Worm (Caenorhabditis elegans) whole organism, L1 larva: ENCODE results near the gene ech-1.1.
"Not testable (repeated sequence)": the region's sequence is repeated elsewhere in the genome, so short reads cannot be mapped to it uniquely, and the experiment has no call there.

ENCODE experiments used
- C34B4.2 ChIP-seq: sonication (generic microtip); optimal IDR thresholded peaks from 2 replicates; lab custom pipeline; 2017; ENCODE audit warnings: mild to moderate bottlenecking, missing genetic modification characterization, missing compliant biosample characterization
- F16B12.6 ChIP-seq: fragments of 150-350 bp; optimal IDR thresholded peaks from 2 replicates; lab custom pipeline; 2014; ENCODE audit warnings: missing biosample characterization, missing genetic modification characterization
- alr-1 ChIP-seq: fragments of 200-800 bp; sonication (Bioruptor generic); optimal IDR thresholded peaks from 2 replicates; lab custom pipeline; 2018; ENCODE audit warnings: borderline replicate concordance, mild to moderate bottlenecking, missing genetic modification characterization, missing compliant biosample characterization
- blmp-1 ChIP-seq: fragments of 150-350 bp; optimal IDR thresholded peaks from 2 replicates; lab custom pipeline; 2014; ENCODE audit warnings: missing biosample characterization, missing genetic modification characterization
- ceh-63 ChIP-seq: fragments of 200-800 bp; sonication (Bioruptor generic); optimal IDR thresholded peaks from 2 replicates; lab custom pipeline; 2018; ENCODE audit warnings: mild to moderate bottlenecking, missing genetic modification characterization, missing compliant biosample characterization
- ceh-8 ChIP-seq: fragments of 200-800 bp; sonication (Bioruptor generic); optimal IDR thresholded peaks from 2 replicates; lab custom pipeline; 2018; ENCODE audit warnings: mild to moderate bottlenecking, missing genetic modification characterization, moderate library complexity, missing compliant biosample characterization
- ces-1 ChIP-seq: fragments of 150-350 bp; optimal IDR thresholded peaks from 2 replicates; lab custom pipeline; 2014; ENCODE audit warnings: missing biosample characterization, missing genetic modification reagents, missing genetic modification characterization
- dpl-1 ChIP-seq, 3 experiments: fragments of 150-350 bp in 2 of 3; sonication (generic microtip) in 1 of 3; optimal IDR thresholded peaks; 2 replicates each; lab custom pipeline; 2014 to 2017; ENCODE audit warnings: missing biosample characterization in 3 of 3, missing genetic modification characterization in 3 of 3, missing genetic modification reagents in 3 of 3
- dsc-1 ChIP-seq: sonication (generic microtip); optimal IDR thresholded peaks from 2 replicates; lab custom pipeline; 2016; ENCODE audit warnings: mild to moderate bottlenecking, missing genetic modification characterization, missing compliant biosample characterization
- efl-1 ChIP-seq, 4 experiments: fragments of 150-350 bp; optimal IDR thresholded peaks in 3 of 4; peaks in 1 of 4; 1 replicate in 1 of 4; 2 replicates in 3 of 4; lab custom pipeline; 2014; ENCODE audit warnings: missing biosample characterization in 2 of 4, missing genetic modification characterization in 2 of 4, missing genetic modification reagents in 2 of 4
- elt-2 ChIP-seq: sonication (generic microtip); optimal IDR thresholded peaks from 2 replicates; lab custom pipeline; 2016; ENCODE audit warnings: missing genetic modification characterization, mild to moderate bottlenecking, inconsistent platforms, missing compliant biosample characterization, missing genetic modification reagents
- ets-5 ChIP-seq: fragments of 200-800 bp; sonication (Bioruptor generic); IDR thresholded peaks from 2 replicates; pipeline ENCODE4 v1.3.6; 2022; ENCODE audit warnings: missing genetic modification characterization, missing compliant biosample characterization
- fkh-4 ChIP-seq: sonication (generic microtip); optimal IDR thresholded peaks from 2 replicates; lab custom pipeline; 2016; ENCODE audit warnings: missing compliant biosample characterization, missing genetic modification characterization, borderline replicate concordance
- grh-1 ChIP-seq: fragments of 200-800 bp; sonication (Bioruptor generic); IDR thresholded peaks from 2 replicates; pipeline ENCODE4 v1.3.6; 2022; ENCODE audit warnings: missing genetic modification reagents, missing genetic modification characterization, missing compliant biosample characterization
- hlh-17 ChIP-seq: fragments of 200-800 bp; sonication (Bioruptor generic); optimal IDR thresholded peaks from 2 replicates; lab custom pipeline; 2018; ENCODE audit warnings: missing genetic modification characterization, mild to moderate bottlenecking, missing compliant biosample characterization, moderate library complexity, borderline replicate concordance
- hlh-4 ChIP-seq: sonication (generic microtip); optimal IDR thresholded peaks from 2 replicates; lab custom pipeline; 2016; ENCODE audit warnings: mild to moderate bottlenecking, missing genetic modification characterization, missing compliant biosample characterization
- jun-1 ChIP-seq: fragments of 150-350 bp; optimal IDR thresholded peaks from 2 replicates; lab custom pipeline; 2014; ENCODE audit warnings: missing biosample characterization, missing genetic modification reagents, missing genetic modification characterization
- mab-9 ChIP-seq: fragments of 200-800 bp; sonication (Bioruptor generic); IDR thresholded peaks from 2 replicates; pipeline ENCODE4 v1.3.6; 2022; ENCODE audit warnings: missing genetic modification reagents, missing genetic modification characterization, missing compliant biosample characterization
- mdl-1 ChIP-seq, 2 experiments: fragments of 150-350 bp; optimal IDR thresholded peaks; 2 replicates each; lab custom pipeline; 2014 to 2017; ENCODE audit warnings: missing biosample characterization in 2 of 2, missing genetic modification characterization in 2 of 2, inconsistent platforms in 1 of 2
- mef-2 ChIP-seq: fragments of 150-350 bp; optimal IDR thresholded peaks from 2 replicates; lab custom pipeline; 2014; ENCODE audit warnings: missing biosample characterization, missing genetic modification characterization
- nhr-20 ChIP-seq: sonication (generic microtip); optimal IDR thresholded peaks from 2 replicates; lab custom pipeline; 2016; ENCODE audit warnings: mild to moderate bottlenecking, missing genetic modification characterization, missing compliant biosample characterization
- nhr-71 ChIP-seq: sonication (generic microtip); optimal IDR thresholded peaks from 2 replicates; lab custom pipeline; 2016; ENCODE audit warnings: mild to moderate bottlenecking, missing genetic modification characterization, moderate library complexity, missing compliant biosample characterization
- nhr-77 ChIP-seq: fragments of 150-350 bp; optimal IDR thresholded peaks from 2 replicates; lab custom pipeline; 2014; ENCODE audit warnings: missing biosample characterization, missing genetic modification characterization
- pag-3 ChIP-seq: sonication (generic microtip); optimal IDR thresholded peaks from 2 replicates; lab custom pipeline; 2017; ENCODE audit warnings: missing genetic modification characterization, mild to moderate bottlenecking, missing compliant biosample characterization, antibody characterized with exemption, borderline replicate concordance; ENCODE audit not compliant: insufficient read depth
- pax-3 ChIP-seq: fragments of 200-800 bp; sonication (Bioruptor generic); optimal IDR thresholded peaks from 2 replicates; lab custom pipeline; 2018; ENCODE audit warnings: mild to moderate bottlenecking, missing genetic modification characterization, moderate library complexity, missing compliant biosample characterization
- pqm-1 ChIP-seq: sonication (generic microtip); optimal IDR thresholded peaks from 3 replicates; lab custom pipeline; 2017; ENCODE audit warnings: missing biosample characterization, missing genetic modification characterization
- rnt-1 ChIP-seq: sonication (generic microtip); optimal IDR thresholded peaks from 2 replicates; lab custom pipeline; 2016; ENCODE audit warnings: mild to moderate bottlenecking, missing genetic modification characterization, moderate library complexity, missing compliant biosample characterization
- sup-37 ChIP-seq: fragments of 200-800 bp; sonication (Bioruptor generic); optimal IDR thresholded peaks from 2 replicates; lab custom pipeline; 2018; ENCODE audit warnings: mild to moderate bottlenecking, missing genetic modification characterization, missing compliant biosample characterization
- swsn-7 ChIP-seq: sonication (generic microtip); optimal IDR thresholded peaks from 2 replicates; lab custom pipeline; 2016; ENCODE audit warnings: missing genetic modification characterization, missing compliant biosample characterization
- tbx-2 ChIP-seq: sonication (generic microtip); optimal IDR thresholded peaks from 2 replicates; lab custom pipeline; 2016; ENCODE audit warnings: missing genetic modification characterization, missing compliant biosample characterization
- tlp-1 ChIP-seq: fragments of 150-350 bp; optimal IDR thresholded peaks from 2 replicates; lab custom pipeline; 2014; ENCODE audit warnings: missing biosample characterization, missing genetic modification characterization
- unc-30 ChIP-seq: sonication (generic microtip); optimal IDR thresholded peaks from 2 replicates; lab custom pipeline; 2017; ENCODE audit warnings: missing biosample characterization, missing genetic modification characterization
- ztf-11 ChIP-seq, 2 experiments: sonication (generic microtip); optimal IDR thresholded peaks; 2 replicates each; lab custom pipeline; 2016 to 2017; ENCODE audit warnings: missing genetic modification characterization in 2 of 2, missing biosample characterization in 1 of 2, missing compliant biosample characterization in 1 of 2
- ztf-4 ChIP-seq: fragments of 150-350 bp; optimal IDR thresholded peaks from 2 replicates; lab custom pipeline; 2014; ENCODE audit warnings: missing biosample characterization, missing genetic modification characterization

ech-1.1 gene

ce11 chrV:15361412-15361811 lies at the start of gene ech-1.1:
Gene ech-1.1 (minus strand): TSS chrV:15361512.
- TF ChIP-seq F16B12.6 (tag; lab: Kevin White, UChicago); sup-37 (GFP tag; lab: Kevin White, UChicago); hlh-17 (GFP tag; lab: Kevin White, UChicago): not testable (repeated sequence)

- TF ChIP-seq tbx-2: no peak
- no peak for TF ChIP-seq C34B4.2 (tag; lab: Kevin White, UChicago)
- TF ChIP-seq nhr-20 (tag; lab: Kevin White, UChicago): no peak
- TF ChIP-seq ztf-4 (tag; lab: Kevin White, UChicago): no peak
- TF ChIP-seq dsc-1 (tag; lab: Kevin White, UChicago): no peak
- no peak for TF ChIP-seq alr-1 (tag; lab: Kevin White, UChicago)
- no peak for TF ChIP-seq grh-1 (GFP tag; lab: Robert Waterston, UW)
- no peak for TF ChIP-seq pqm-1 (tag; lab: Kevin White, UChicago)
- TF ChIP-seq tlp-1: no peak
Measured at ce11 chrV:15406928-15407327, 45.6 kb upstream of the ech-1.1 start, which contains the start of gene srh-257. Gene srh-257 (plus strand): TSS chrV:15407228.

- no peak for TF ChIP-seq ceh-63
- no peak for TF ChIP-seq ces-1 (GFP tag; lab: Kevin White, UChicago)
- TF ChIP-seq ets-5 (GFP tag; lab: Robert Waterston, UW): no peak
- no peak for TF ChIP-seq swsn-7 (tag; lab: Kevin White, UChicago)
- TF ChIP-seq blmp-1 (tag; lab: Kevin White, UChicago): no peak
- no peak for TF ChIP-seq pax-3 (tag; lab: Kevin White, UChicago)
Measured at ce11 chrV:15404859-15405258, 43.5 kb upstream of the ech-1.1 start, which contains the start of gene srh-258. Gene srh-258 (plus strand): TSS chrV:15405159.

ce11 chrV:15401856-15402314 lies 40.6 kb upstream of the ech-1.1 start, which contains the start of gene fbxa-135:
Gene fbxa-135 (plus strand): TSS chrV:15402264.
- TF ChIP-seq jun-1 (tag; lab: Kevin White, UChicago) (no peak), elt-2 (tag; lab: Kevin White, UChicago) (peak; percentile 3), alr-1 (tag; lab: Kevin White, UChicago) (no peak), dpl-1 (GFP tag; optimal IDR thresholded peaks at IDR 0.05; lab: Kevin White, UChicago) (no peak)
- TF ChIP-seq, all 84 proteins: peak for 1

- no peak for TF ChIP-seq mab-9
- TF ChIP-seq hlh-4 (tag; lab: Kevin White, UChicago): peak; percentile 89
- no peak for TF ChIP-seq efl-1 (optimal IDR thresholded peaks at IDR 0.05; lab: Kevin White, UChicago)
- TF ChIP-seq efl-1 (GFP tag; optimal IDR thresholded peaks at IDR 0.05 in 1 of 2; lab: Kevin White, UChicago): peak in 1 of 2 experiments; percentile 40
Measured at ce11 chrV:15399691-15400377, 38.5 kb upstream of the ech-1.1 start, which contains the start of the genes T06E6.15 and sri-7. Gene T06E6.15 (minus strand): TSS chrV:15399791. Gene sri-7 (plus strand): TSS chrV:15400327.

ce11 chrV:15398728-15399127 lies 37.4 kb upstream of the ech-1.1 start, which contains the start of gene fbxa-199:
Gene fbxa-199 (minus strand): TSS chrV:15398828.
- TF ChIP-seq elt-2 (tag; lab: Kevin White, UChicago) (no peak), nhr-77 (tag; lab: Kevin White, UChicago) (no peak), mdl-1 (tag; optimal IDR thresholded peaks at IDR 0.05; lab: Kevin White, UChicago) (no peak), fkh-4 (tag; lab: Kevin White, UChicago) (no peak), alr-1 (tag; lab: Kevin White, UChicago) (no peak), rnt-1 (no peak), nhr-71 (tag; lab: Kevin White, UChicago) (no peak), pag-3 (tag; lab: Kevin White, UChicago) (no peak), unc-30 (tag; lab: Kevin White, UChicago) (no peak), ceh-8 (no peak), mef-2 (no peak), ztf-11 (tag; optimal IDR thresholded peaks at IDR 0.05; lab: Kevin White, UChicago) (no peak)
